Worm (Caenorhabditis elegans) whole organism, L2 larva: ENCODE data around the gene srbc-1.

Experiments used
- C34F6.9 ChIP-seq: fragments of 150-350 bp; optimal IDR thresholded peaks from 2 replicates; lab custom pipeline; 2014; ENCODE audit warnings: missing biosample characterization, missing genetic modification characterization
- R02D3.7 ChIP-seq: fragments of 150-350 bp; optimal IDR thresholded peaks from 2 replicates; lab custom pipeline; 2014; ENCODE audit warnings: missing biosample characterization, missing genetic modification characterization
- Y55F3AM.14 ChIP-seq: fragments of 200-800 bp; sonication (Bioruptor generic); optimal IDR thresholded peaks from 2 replicates; lab custom pipeline; 2018; ENCODE audit warnings: mild to moderate bottlenecking, missing genetic modification characterization, missing compliant biosample characterization
- alr-1 ChIP-seq: fragments of 150-350 bp; optimal IDR thresholded peaks from 2 replicates; lab custom pipeline; 2014; ENCODE audit warnings: missing biosample characterization, missing genetic modification characterization
- ama-1 ChIP-seq: fragments of 150-350 bp; optimal IDR thresholded peaks from 2 replicates; lab custom pipeline; 2018; ENCODE audit warnings: inconsistent platforms
- blmp-1 ChIP-seq: sonication (generic microtip); optimal IDR thresholded peaks from 2 replicates; lab custom pipeline; 2017; ENCODE audit warnings: missing genetic modification characterization, mild to moderate bottlenecking, missing compliant biosample characterization, antibody characterized with exemption, moderate library complexity; ENCODE audit not compliant: insufficient read depth
- ceh-16 ChIP-seq: fragments of 150-350 bp; optimal IDR thresholded peaks from 2 replicates; lab custom pipeline; 2014; ENCODE audit warnings: missing biosample characterization, missing genetic modification characterization
- ceh-82 ChIP-seq: fragments of 150-350 bp; optimal IDR thresholded peaks from 2 replicates; lab custom pipeline; 2014; ENCODE audit warnings: missing biosample characterization, missing genetic modification characterization
- crh-2 ChIP-seq: sonication (generic microtip); optimal IDR thresholded peaks from 2 replicates; lab custom pipeline; 2017; ENCODE audit warnings: missing biosample characterization, missing genetic modification characterization
- dmd-4 ChIP-seq: sonication (generic microtip); optimal IDR thresholded peaks from 2 replicates; lab custom pipeline; 2017; ENCODE audit warnings: missing biosample characterization, missing genetic modification characterization
- egl-27 ChIP-seq: sonication (generic microtip); optimal IDR thresholded peaks from 3 replicates; lab custom pipeline; 2017; ENCODE audit warnings: missing biosample characterization, missing genetic modification reagents, missing genetic modification characterization
- elt-3 ChIP-seq: sonication (generic microtip); optimal IDR thresholded peaks from 2 replicates; lab custom pipeline; 2017; ENCODE audit warnings: missing biosample characterization, missing genetic modification characterization
- fos-1 ChIP-seq: fragments of 150-350 bp; optimal IDR thresholded peaks from 2 replicates; lab custom pipeline; 2014; ENCODE audit warnings: missing biosample characterization, missing genetic modification characterization
- lin-11 ChIP-seq: fragments of 150-350 bp; sonication (generic microtip); optimal IDR thresholded peaks from 2 replicates; lab custom pipeline; 2014; ENCODE audit warnings: missing biosample characterization, missing genetic modification characterization, inconsistent platforms, mixed read lengths
- lin-39 ChIP-seq: fragments of 150-350 bp; optimal IDR thresholded peaks from 2 replicates; lab custom pipeline; 2014; ENCODE audit warnings: missing biosample characterization, missing genetic modification reagents, missing genetic modification characterization
- mab-5 ChIP-seq: fragments of 150-350 bp; optimal IDR thresholded peaks from 2 replicates; lab custom pipeline; 2014; ENCODE audit warnings: missing biosample characterization, missing genetic modification characterization
- mbf-1 ChIP-seq: sonication (generic microtip); optimal IDR thresholded peaks from 2 replicates; lab custom pipeline; 2017; ENCODE audit warnings: missing biosample characterization, missing genetic modification characterization
- nhr-10 ChIP-seq: sonication (generic microtip); optimal IDR thresholded peaks from 2 replicates; lab custom pipeline; 2017; ENCODE audit warnings: missing biosample characterization, missing genetic modification characterization
- nhr-129 ChIP-seq: fragments of 150-350 bp; optimal IDR thresholded peaks from 2 replicates; lab custom pipeline; 2014; ENCODE audit warnings: missing biosample characterization, missing genetic modification characterization
- nhr-23 ChIP-seq: fragments of 150-350 bp; optimal IDR thresholded peaks from 2 replicates; lab custom pipeline; 2014; ENCODE audit warnings: missing biosample characterization, missing genetic modification reagents, missing genetic modification characterization
- nhr-237 ChIP-seq: fragments of 150-350 bp; optimal IDR thresholded peaks from 2 replicates; lab custom pipeline; 2014; ENCODE audit warnings: missing biosample characterization, missing genetic modification characterization
- nhr-25 ChIP-seq: fragments of 150-350 bp; sonication (generic microtip); optimal IDR thresholded peaks from 3 replicates; lab custom pipeline; 2014; ENCODE audit warnings: missing biosample characterization, missing genetic modification characterization
- nhr-6 ChIP-seq: fragments of 150-350 bp; optimal IDR thresholded peaks from 2 replicates; lab custom pipeline; 2014; ENCODE audit warnings: missing biosample characterization, missing genetic modification characterization
- nhr-77 ChIP-seq: fragments of 150-350 bp; optimal IDR thresholded peaks from 2 replicates; lab custom pipeline; 2014; ENCODE audit warnings: missing biosample characterization, missing genetic modification characterization
- sma-3 ChIP-seq: sonication (generic microtip); optimal IDR thresholded peaks from 2 replicates; lab custom pipeline; 2016; ENCODE audit warnings: missing genetic modification reagents, missing genetic modification characterization, missing compliant biosample characterization
- sma-9 ChIP-seq, 2 experiments: fragments of 150-350 bp in 1 of 2; sonication (generic microtip) in 1 of 2; optimal IDR thresholded peaks; 2 replicates each; lab custom pipeline; 2014 to 2016; ENCODE audit warnings: missing genetic modification characterization in 2 of 2, mild to moderate bottlenecking in 1 of 2, missing biosample characterization in 1 of 2, missing compliant biosample characterization in 1 of 2, missing genetic modification reagents in 1 of 2, moderate library complexity in 1 of 2
- unc-39 ChIP-seq: fragments of 150-350 bp; optimal IDR thresholded peaks from 2 replicates; lab custom pipeline; 2014; ENCODE audit warnings: missing biosample characterization, missing genetic modification characterization
- unc-62 ChIP-seq: fragments of 150-350 bp; optimal IDR thresholded peaks from 2 replicates; lab custom pipeline; 2014; ENCODE audit warnings: missing biosample characterization, missing genetic modification reagents, missing genetic modification characterization
- zag-1 ChIP-seq: fragments of 150-350 bp; optimal IDR thresholded peaks from 2 replicates; lab custom pipeline; 2014; ENCODE audit warnings: missing biosample characterization, missing genetic modification characterization
- ztf-1 ChIP-seq: fragments of 200-800 bp; sonication (Bioruptor generic); conservative IDR thresholded peaks from 2 replicates; pipeline ENCODE4 v1.3.6; 2022; ENCODE audit warnings: missing genetic modification characterization, missing compliant biosample characterization
- ztf-11 ChIP-seq: sonication (generic microtip); optimal IDR thresholded peaks from 2 replicates; lab custom pipeline; 2017; ENCODE audit warnings: missing biosample characterization, missing genetic modification characterization
- ztf-4 ChIP-seq: fragments of 150-350 bp; optimal IDR thresholded peaks from 2 replicates; lab custom pipeline; 2014; ENCODE audit warnings: missing biosample characterization, missing genetic modification characterization

Gene srbc-1

DNA sequence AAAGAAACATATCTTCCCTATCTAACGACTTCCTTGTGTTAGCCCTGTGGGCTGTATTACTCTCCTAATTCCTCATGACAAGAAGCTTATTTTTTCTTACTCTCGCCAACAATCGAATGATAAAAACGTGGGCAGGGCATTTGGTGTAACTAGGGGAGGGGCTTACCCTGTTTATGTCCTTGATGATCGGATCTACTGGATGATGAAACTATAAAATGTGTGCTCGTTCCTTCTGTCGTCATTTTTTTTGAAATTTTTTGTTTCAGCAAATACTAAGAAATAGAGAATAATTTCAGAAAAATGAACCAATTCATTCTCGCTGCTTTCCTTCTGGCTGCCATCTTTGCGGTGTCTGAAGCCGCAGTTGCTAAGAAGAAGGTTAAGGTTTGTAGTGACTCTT lies 40.7 kb upstream of the srbc-1 start, which contains the start of gene C17B7.3:
TSS of gene C17B7.3 (plus strand) at position 301 of the 400 bp plus-strand sequence.
- TF ChIP-seq alr-1 (tag; lab: Kevin White, UChicago) (no peak), nhr-25 (no peak), sma-3 (GFP tag; lab: Kevin White, UChicago) (no peak), lin-11 (tag; lab: Kevin White, UChicago) (no peak), nhr-23 (tag; lab: Kevin White, UChicago) (no peak), ceh-82 (tag; lab: Kevin White, UChicago) (no peak), mbf-1 (tag; lab: Kevin White, UChicago) (no peak), zag-1 (tag; lab: Kevin White, UChicago) (no peak), ztf-4 (tag; lab: Kevin White, UChicago) (no peak), nhr-77 (no peak), mab-5 (tag; lab: Kevin White, UChicago) (no peak), ceh-16 (tag; lab: Kevin White, UChicago) (no peak), ama-1 (lab: Kevin White, UChicago) (no peak)

DNA sequence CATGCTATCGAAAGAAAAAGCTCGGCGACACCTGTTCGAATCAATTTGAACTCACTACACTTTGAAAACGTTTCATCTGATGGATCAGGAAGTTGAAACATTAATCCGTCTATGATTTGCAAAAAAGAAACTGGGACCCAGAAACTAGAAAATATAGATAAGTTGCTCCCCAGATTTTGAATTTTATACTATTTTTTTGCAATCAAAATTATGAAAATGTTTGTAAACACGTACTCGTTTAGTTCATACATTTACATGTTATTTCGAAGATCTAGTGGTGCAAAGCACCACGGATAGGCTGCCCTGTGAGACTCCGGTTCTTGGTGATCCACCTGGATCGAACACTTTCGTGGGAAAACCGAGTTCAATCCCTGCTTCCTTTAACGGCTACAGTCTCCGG lies 40.1 kb upstream of the srbc-1 start, which contains the start of gene C17B7.10:
TSS of gene C17B7.10 (minus strand) at position 101 of the 400 bp plus-strand sequence.
- TF ChIP-seq Y55F3AM.14 (GFP tag; lab: Kevin White, UChicago), result no peak
- TF ChIP-seq ztf-1 (GFP tag; lab: Robert Waterston, UW), result no peak
- TF ChIP-seq sma-9 (GFP tag; optimal IDR thresholded peaks at IDR 0.05; lab: Kevin White, UChicago), result peak; percentile 40
- TF ChIP-seq sma-9 (tag; optimal IDR thresholded peaks at IDR 0.05; lab: Kevin White, UChicago), result no peak
- TF ChIP-seq nhr-10 (tag; lab: Kevin White, UChicago), result no peak

DNA sequence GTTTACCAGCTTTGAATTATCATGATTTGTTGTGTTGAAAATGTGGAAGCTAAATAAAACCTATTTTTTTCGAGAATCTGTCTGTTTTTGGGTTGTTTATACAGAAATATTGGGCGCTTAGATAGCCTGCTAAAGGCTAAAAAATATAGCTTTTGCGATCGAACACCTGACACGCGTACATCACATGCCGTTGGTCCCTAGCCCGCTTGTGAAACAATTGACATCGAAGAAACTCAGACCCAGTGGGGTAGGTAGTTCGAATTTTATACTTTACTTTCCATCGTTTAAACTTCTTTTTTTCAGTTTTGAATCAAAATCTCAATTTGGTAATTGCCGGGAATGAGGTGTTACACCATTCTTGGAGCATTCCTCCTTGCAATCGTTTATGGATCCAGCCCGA lies 37.2 kb upstream of the srbc-1 start, which contains the start of gene C17B7.4:
TSS of gene C17B7.4 (plus strand) at position 301 of the 400 bp plus-strand sequence.
- TF ChIP-seq fos-1 (tag; lab: Kevin White, UChicago), result no peak
- no peak for TF ChIP-seq R02D3.7 (tag; lab: Kevin White, UChicago)
- TF ChIP-seq ztf-11 (tag; lab: Kevin White, UChicago), result no peak
- no peak for TF ChIP-seq dmd-4 (tag; lab: Kevin White, UChicago)
- no peak for TF ChIP-seq ceh-16 (tag; lab: Kevin White, UChicago)

DNA sequence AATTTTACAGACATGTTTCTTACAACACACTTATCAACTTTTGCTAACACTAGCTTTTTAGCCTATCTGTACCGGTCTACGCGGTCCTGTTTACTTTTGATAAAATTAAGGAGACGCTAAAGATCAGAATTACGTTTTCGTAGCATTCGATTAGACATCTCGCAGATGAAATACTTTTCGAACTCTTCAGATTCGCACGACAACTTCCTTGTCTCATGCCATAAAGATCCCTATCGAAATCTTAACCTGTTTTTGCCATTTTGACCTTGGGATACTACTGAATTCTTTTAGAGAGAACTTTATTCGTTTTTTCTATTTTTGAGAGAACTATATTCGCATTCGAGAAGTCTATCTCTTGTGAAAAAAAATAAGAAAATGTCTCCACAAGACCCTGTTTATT lies 31.5 kb upstream of the srbc-1 start, which contains the start of gene C17B7.5:
TSS of gene C17B7.5 (plus strand) at position 301 of the 400 bp plus-strand sequence.
- TF ChIP-seq nhr-237 (no peak), ceh-82 (tag; lab: Kevin White, UChicago) (no peak), alr-1 (tag; lab: Kevin White, UChicago) (no peak), egl-27 (tag; lab: Kevin White, UChicago) (no peak), nhr-6 (tag; lab: Kevin White, UChicago) (no peak), unc-39 (tag; lab: Kevin White, UChicago) (no peak), lin-39 (tag; lab: Kevin White, UChicago) (no peak), mab-5 (tag; lab: Kevin White, UChicago) (no peak), nhr-10 (tag; lab: Kevin White, UChicago) (no peak), fos-1 (tag; lab: Kevin White, UChicago) (no peak)
- TF ChIP-seq, all 48 proteins: peak for 0

DNA sequence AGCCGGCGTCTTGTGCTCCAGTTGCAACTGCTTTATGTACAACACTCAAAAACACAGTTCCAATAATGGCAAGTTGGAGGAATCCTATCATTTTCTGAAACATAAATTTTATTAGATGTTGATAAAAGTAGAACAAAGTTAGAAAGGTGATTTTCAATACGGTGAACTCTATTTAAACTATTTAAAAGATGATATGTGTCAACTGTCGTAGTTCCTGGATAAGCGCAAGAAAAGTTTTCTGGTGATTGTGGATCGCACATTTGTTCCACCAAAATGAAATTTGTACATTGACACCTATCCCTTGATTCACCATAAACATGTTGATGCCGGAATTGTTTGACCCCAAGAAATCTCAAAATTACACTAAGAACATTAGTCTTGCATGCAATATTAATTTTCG lies 30.2 kb upstream of the srbc-1 start, which contains the start of gene C17B7.9:
TSS of gene C17B7.9 (minus strand) at position 101 of the 400 bp plus-strand sequence.
- TF ChIP-seq nhr-10 (tag; lab: Kevin White, UChicago) (no peak), C34F6.9 (tag; lab: Kevin White, UChicago) (no peak), crh-2 (tag; lab: Kevin White, UChicago) (no peak), nhr-25 (no peak), elt-3 (tag; lab: Kevin White, UChicago) (no peak), nhr-77 (no peak), nhr-237 (no peak), alr-1 (tag; lab: Kevin White, UChicago) (no peak), nhr-6 (tag; lab: Kevin White, UChicago) (no peak), unc-62 (no peak), nhr-129 (tag; lab: Kevin White, UChicago) (no peak), unc-39 (tag; lab: Kevin White, UChicago) (no peak), fos-1 (tag; lab: Kevin White, UChicago) (no peak), lin-39 (tag; lab: Kevin White, UChicago) (no peak), blmp-1 (tag; lab: Kevin White, UChicago) (no peak)
